Worm (Caenorhabditis elegans): ENCODE results near the gene nep-24.

Gene nep-24

DNA sequence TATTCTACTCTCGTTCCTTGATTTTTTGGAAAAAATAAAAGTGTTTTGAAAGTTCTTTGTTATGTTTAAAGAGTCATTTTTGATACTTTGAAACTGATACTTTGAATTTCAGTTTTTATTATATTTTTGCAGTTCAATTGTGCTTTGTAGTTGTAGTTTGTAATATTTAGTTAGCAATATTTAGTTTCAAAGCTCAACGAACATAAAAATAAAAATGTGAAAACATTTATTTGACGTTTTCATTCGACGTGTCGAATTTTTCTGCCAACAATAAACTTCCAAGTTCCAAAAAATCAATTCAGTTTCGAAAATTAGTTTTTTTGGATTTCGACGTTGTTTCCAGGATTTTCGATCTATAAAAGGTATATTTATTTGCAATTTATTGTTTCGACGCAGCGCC, 4.2 kb upstream of the nep-24 start, which contains the start of gene nep-23:
Gene nep-23, plus strand, starts transcription at position 301 of the 400 bp plus-strand sequence.
- TF ChIP-seq nhr-237 (tag; optimal IDR thresholded peaks at IDR 0.05): no peak
- no peak for TF ChIP-seq unc-62 (GFP tag; optimal IDR thresholded peaks at IDR 0.05)
- no peak for TF ChIP-seq elt-2 (tag; optimal IDR thresholded peaks at IDR 0.05)
- TF ChIP-seq jun-1 (tag; optimal IDR thresholded peaks at IDR 0.05): no peak
- TF ChIP-seq ZK546.5 (tag; optimal IDR thresholded peaks at IDR 0.05): no peak
- TF ChIP-seq hmg-11 (tag; optimal IDR thresholded peaks at IDR 0.05): no peak
- TF ChIP-seq ceh-9 (tag; optimal IDR thresholded peaks at IDR 0.05): no peak
- no peak for TF ChIP-seq fkh-2 (tag; optimal IDR thresholded peaks at IDR 0.05)
- TF ChIP-seq nhr-12 (tag; optimal IDR thresholded peaks at IDR 0.05): no peak
- no peak for TF ChIP-seq ceh-16 (tag; optimal IDR thresholded peaks at IDR 0.05)
- no peak for TF ChIP-seq lin-15B (tag; optimal IDR thresholded peaks at IDR 0.05)
- TF ChIP-seq fos-1 (tag; optimal IDR thresholded peaks at IDR 0.05): no peak
- TF ChIP-seq elt-3 (tag; optimal IDR thresholded peaks at IDR 0.05): no peak
- no peak for TF ChIP-seq R02D3.7 (tag; optimal IDR thresholded peaks at IDR 0.05)
- TF ChIP-seq nhr-11 (tag; optimal IDR thresholded peaks at IDR 0.05): no peak
- TF ChIP-seq unc-39 (tag; optimal IDR thresholded peaks at IDR 0.05): no peak
- no peak for TF ChIP-seq eor-1 (tag; optimal IDR thresholded peaks at IDR 0.05)
- no peak for TF ChIP-seq elt-1 (tag; optimal IDR thresholded peaks at IDR 0.05)
- no peak for TF ChIP-seq nhr-43 (tag; optimal IDR thresholded peaks at IDR 0.05; ENCODE audit: poor library complexity, severe bottlenecking)

ce11 chrIV:16921999-16922398, 2.2 kb upstream of the nep-24 start:
- TF ChIP-seq nhr-11 (tag; optimal IDR thresholded peaks at IDR 0.05): no peak
- TF ChIP-seq ceh-28 (tag; optimal IDR thresholded peaks at IDR 0.05): no peak
- no peak for TF ChIP-seq ztf-4 (tag; optimal IDR thresholded peaks at IDR 0.05)
- no peak for TF ChIP-seq nhr-67 (tag; optimal IDR thresholded peaks at IDR 0.05)
- no peak for TF ChIP-seq nhr-12 (tag; optimal IDR thresholded peaks at IDR 0.05)
- TF ChIP-seq mml-1 (tag; optimal IDR thresholded peaks at IDR 0.05): no peak
- no peak for TF ChIP-seq elt-1 (tag; optimal IDR thresholded peaks at IDR 0.05)

DNA sequence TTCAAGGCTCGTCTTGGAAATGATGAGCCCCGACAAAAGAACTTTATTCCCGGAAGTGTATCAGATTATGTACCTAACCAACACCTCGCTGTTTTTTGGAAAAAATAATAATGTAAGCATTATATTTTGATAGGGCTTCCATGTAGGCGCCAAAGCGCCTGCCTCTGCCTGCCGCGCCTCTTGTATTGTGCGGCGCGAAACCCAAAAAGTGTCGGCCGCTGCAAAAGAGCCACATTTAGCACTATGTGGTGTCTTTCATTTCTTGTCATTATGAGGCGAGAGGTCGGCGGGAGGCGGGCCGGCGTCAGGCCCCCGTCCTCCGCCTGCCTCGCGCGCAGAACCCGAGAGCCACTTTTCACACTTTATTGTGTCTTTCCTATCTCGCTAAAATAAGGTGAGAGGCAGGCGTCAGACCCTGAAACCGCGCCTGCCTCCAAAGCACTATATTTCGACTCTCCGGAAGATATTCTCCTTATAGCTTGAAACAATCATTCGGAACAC, 1.2 kb downstream of the nep-24 start:
- no peak for TF ChIP-seq fkh-10 (GFP tag; optimal IDR thresholded peaks at IDR 0.05)
- TF ChIP-seq unc-62 (GFP tag; optimal IDR thresholded peaks at IDR 0.05): no peak
- TF ChIP-seq mdl-1 (tag; optimal IDR thresholded peaks at IDR 0.05): no peak
- TF ChIP-seq daf-12 (tag; optimal IDR thresholded peaks at IDR 0.05): no peak
- TF ChIP-seq pqm-1 (tag; optimal IDR thresholded peaks at IDR 0.05): no peak
- TF ChIP-seq ceh-28 (tag; optimal IDR thresholded peaks at IDR 0.05): no peak
- TF ChIP-seq nhr-12 (tag; optimal IDR thresholded peaks at IDR 0.05): no peak
- TF ChIP-seq nhr-28 (tag; optimal IDR thresholded peaks at IDR 0.05): no peak

- no peak for TF ChIP-seq skn-1 (tag; optimal IDR thresholded peaks at IDR 0.05)
- TF ChIP-seq ceh-9 (tag; optimal IDR thresholded peaks at IDR 0.05): no peak
- TF ChIP-seq ceh-16 (tag; optimal IDR thresholded peaks at IDR 0.05): no peak
- no peak for TF ChIP-seq egl-5 (tag; optimal IDR thresholded peaks at IDR 0.05)
- TF ChIP-seq fkh-2 (tag; optimal IDR thresholded peaks at IDR 0.05): no peak
- TF ChIP-seq ztf-11 (tag; optimal IDR thresholded peaks at IDR 0.05): no peak
- no peak for TF ChIP-seq elt-3 (tag; optimal IDR thresholded peaks at IDR 0.05)
- TF ChIP-seq jun-1 (tag; optimal IDR thresholded peaks at IDR 0.05): no peak
Measured at ce11 chrIV:16926558-16926957, 2.4 kb downstream of the nep-24 start.

DNA sequence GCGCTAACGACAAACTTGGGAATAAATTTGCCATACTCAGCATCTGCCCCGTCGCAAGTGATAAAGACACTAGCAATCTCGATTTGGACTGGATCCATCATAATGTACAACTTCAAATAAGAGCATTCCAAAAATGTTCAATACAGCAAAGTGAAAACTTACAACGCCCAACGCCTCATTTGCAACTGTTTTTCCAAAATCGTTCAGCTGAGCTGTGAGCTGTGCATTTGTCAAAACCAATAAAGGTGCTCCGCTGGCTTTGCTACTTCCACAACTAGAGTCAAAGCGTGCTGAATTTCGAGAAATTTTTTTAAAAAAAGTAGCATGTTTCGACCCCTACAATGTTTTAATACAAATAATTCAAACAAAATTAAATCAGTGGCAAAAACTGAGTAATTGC, 6.9 kb downstream of the nep-24 start, which contains the start of gene Y116A8C.49:
Gene Y116A8C.49, minus strand, starts transcription at position 101 of the 400 bp plus-strand sequence.
- TF ChIP-seq nhr-23 (tag; optimal IDR thresholded peaks at IDR 0.05): no peak
- TF ChIP-seq sea-2 (GFP tag; optimal IDR thresholded peaks at IDR 0.05): no peak
- TF ChIP-seq eor-1 (tag; optimal IDR thresholded peaks at IDR 0.05): no peak
- TF ChIP-seq nhr-43 (tag; optimal IDR thresholded peaks at IDR 0.05; ENCODE audit: poor library complexity, severe bottlenecking): no peak
- no peak for TF ChIP-seq aly-2 (tag; optimal IDR thresholded peaks at IDR 0.05)
- TF ChIP-seq ama-1 (optimal IDR thresholded peaks at IDR 0.05): no peak
- TF ChIP-seq hmg-11 (tag; optimal IDR thresholded peaks at IDR 0.05): no peak
- no peak for TF ChIP-seq elt-3 (tag; optimal IDR thresholded peaks at IDR 0.05)
- TF ChIP-seq pha-4 (tag; optimal IDR thresholded peaks at IDR 0.05): no peak
- TF ChIP-seq unc-62 (GFP tag; optimal IDR thresholded peaks at IDR 0.05): no peak
- no peak for TF ChIP-seq egl-5 (tag; optimal IDR thresholded peaks at IDR 0.05)
- TF ChIP-seq ztf-4 (tag; optimal IDR thresholded peaks at IDR 0.05): no peak
